Worm (Caenorhabditis elegans): ENCODE results near the gene C25E10.12.

DNA sequence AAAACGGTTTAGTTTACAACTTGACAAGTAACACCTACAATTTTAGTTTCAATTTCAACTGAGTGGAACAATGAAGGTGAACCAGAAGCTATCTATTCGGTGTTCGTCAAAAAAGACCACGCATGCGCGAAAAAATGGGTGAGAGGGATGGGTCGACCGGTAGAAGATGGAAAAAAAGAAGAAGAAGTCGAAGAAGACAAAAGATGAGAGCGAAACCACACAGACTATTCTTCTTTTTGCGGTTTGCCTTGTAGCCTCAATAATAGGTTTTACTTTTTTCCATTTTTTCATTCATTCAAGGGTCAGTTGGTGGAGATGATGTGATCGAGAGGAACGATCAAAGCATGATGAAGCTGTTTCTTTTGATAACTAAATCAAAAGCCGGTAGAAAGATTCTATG is 20.1 kb upstream of the C25E10.12 start:
- no peak for TF ChIP-seq W03F9.2 (tag; optimal IDR thresholded peaks at IDR 0.05)
- TF ChIP-seq him-1 (tag; optimal IDR thresholded peaks at IDR 0.05), result no peak

All from whole organism, L4/young adult.